Worm (Caenorhabditis elegans) whole organism, L1 larva: ENCODE measurements around the gene ckk-1.
A peak's percentile ranks its signal among the peaks of the same experiment; 100 is the strongest.

Experiments
- C16A3.4 ChIP-seq: fragments of 150-350 bp; optimal IDR thresholded peaks from 2 replicates; lab custom pipeline; 2014; ENCODE audit warnings: missing biosample characterization, missing genetic modification characterization
- C34B4.2 ChIP-seq: sonication (generic microtip); optimal IDR thresholded peaks from 2 replicates; lab custom pipeline; 2017; ENCODE audit warnings: mild to moderate bottlenecking, missing genetic modification characterization, missing compliant biosample characterization
- Y116A8C.19 ChIP-seq: sonication (generic microtip); optimal IDR thresholded peaks from 2 replicates; lab custom pipeline; 2016; ENCODE audit warnings: missing compliant biosample characterization, missing genetic modification characterization, borderline replicate concordance
- aha-1 ChIP-seq: fragments of 150-350 bp; optimal IDR thresholded peaks from 2 replicates; lab custom pipeline; 2014; ENCODE audit warnings: missing biosample characterization, missing genetic modification characterization
- aly-2 ChIP-seq: fragments of 150-350 bp; optimal IDR thresholded peaks from 2 replicates; lab custom pipeline; 2014; ENCODE audit warnings: missing biosample characterization, missing genetic modification characterization
- ceh-63 ChIP-seq: fragments of 200-800 bp; sonication (Bioruptor generic); optimal IDR thresholded peaks from 2 replicates; lab custom pipeline; 2018; ENCODE audit warnings: mild to moderate bottlenecking, missing genetic modification characterization, missing compliant biosample characterization
- ceh-88 ChIP-seq: fragments of 200-800 bp; sonication (Bioruptor generic); IDR thresholded peaks from 2 replicates; pipeline ENCODE4 v1.3.6; 2022; ENCODE audit warnings: missing genetic modification characterization, missing compliant biosample characterization
- ceh-90 ChIP-seq: sonication (generic microtip); optimal IDR thresholded peaks from 2 replicates; lab custom pipeline; 2016; ENCODE audit warnings: missing genetic modification characterization, missing compliant biosample characterization
- dpl-1 ChIP-seq, 3 experiments: fragments of 150-350 bp in 2 of 3; sonication (generic microtip) in 1 of 3; optimal IDR thresholded peaks; 2 replicates each; lab custom pipeline; 2014 to 2017; ENCODE audit warnings: missing biosample characterization in 3 of 3, missing genetic modification characterization in 3 of 3, missing genetic modification reagents in 3 of 3
- efl-1 ChIP-seq, 4 experiments: fragments of 150-350 bp; optimal IDR thresholded peaks in 3 of 4; peaks in 1 of 4; 1 replicate in 1 of 4; 2 replicates in 3 of 4; lab custom pipeline; 2014; ENCODE audit warnings: missing biosample characterization in 2 of 4, missing genetic modification characterization in 2 of 4, missing genetic modification reagents in 2 of 4
- egl-13 ChIP-seq: sonication (generic microtip); optimal IDR thresholded peaks from 2 replicates; lab custom pipeline; 2016; ENCODE audit warnings: missing genotype, missing genetic modification reagents, missing genetic modification characterization, missing compliant biosample characterization
- elt-3 ChIP-seq, 6 experiments: fragments of 150-350 bp in 1 of 6; sonication (generic microtip); optimal IDR thresholded peaks; 2 replicates each; lab custom pipeline; 2017 to 2018; ENCODE audit warnings: missing biosample characterization in 6 of 6, missing genetic modification characterization in 6 of 6, inconsistent platforms in 1 of 6
- fkh-10 ChIP-seq: sonication (generic microtip); optimal IDR thresholded peaks from 2 replicates; lab custom pipeline; 2017; ENCODE audit warnings: missing biosample characterization, missing genetic modification reagents, missing genetic modification characterization
- fkh-4 ChIP-seq: sonication (generic microtip); optimal IDR thresholded peaks from 2 replicates; lab custom pipeline; 2016; ENCODE audit warnings: missing compliant biosample characterization, missing genetic modification characterization, borderline replicate concordance
- grh-1 ChIP-seq: fragments of 200-800 bp; sonication (Bioruptor generic); IDR thresholded peaks from 2 replicates; pipeline ENCODE4 v1.3.6; 2022; ENCODE audit warnings: missing genetic modification reagents, missing genetic modification characterization, missing compliant biosample characterization
- jun-1 ChIP-seq: fragments of 150-350 bp; optimal IDR thresholded peaks from 2 replicates; lab custom pipeline; 2014; ENCODE audit warnings: missing biosample characterization, missing genetic modification reagents, missing genetic modification characterization
- lin-13 ChIP-seq: fragments of 150-350 bp; optimal IDR thresholded peaks from 2 replicates; lab custom pipeline; 2014; ENCODE audit warnings: missing biosample characterization, missing genetic modification reagents, missing genetic modification characterization
- lin-14 ChIP-seq: fragments of 200-800 bp; sonication (Bioruptor generic); optimal IDR thresholded peaks from 2 replicates; lab custom pipeline; 2018; ENCODE audit warnings: mild to moderate bottlenecking, missing genetic modification characterization, moderate library complexity, missing compliant biosample characterization
- lin-15B ChIP-seq: fragments of 150-350 bp; sonication (generic microtip); optimal IDR thresholded peaks from 3 replicates; lab custom pipeline; 2014; ENCODE audit warnings: missing biosample characterization, missing genetic modification characterization
- lin-35 ChIP-seq, 2 experiments: fragments of 150-350 bp; optimal IDR thresholded peaks; 2 replicates each; lab custom pipeline; 2014; ENCODE audit warnings: missing biosample characterization in 2 of 2, missing genetic modification characterization in 2 of 2, missing genetic modification reagents in 2 of 2
- lir-3 ChIP-seq: sonication (generic microtip); optimal IDR thresholded peaks from 2 replicates; lab custom pipeline; 2016; ENCODE audit warnings: mild to moderate bottlenecking, missing genetic modification characterization, moderate library complexity, missing compliant biosample characterization; ENCODE audit not compliant: poor library complexity
- lsy-2 ChIP-seq, 2 experiments: fragments of 150-350 bp; optimal IDR thresholded peaks; 2 replicates each; lab custom pipeline; 2014; ENCODE audit warnings: missing biosample characterization in 2 of 2, missing genetic modification characterization in 2 of 2
- mdl-1 ChIP-seq, 2 experiments: fragments of 150-350 bp; optimal IDR thresholded peaks; 2 replicates each; lab custom pipeline; 2014 to 2017; ENCODE audit warnings: missing biosample characterization in 2 of 2, missing genetic modification characterization in 2 of 2, inconsistent platforms in 1 of 2
- nhr-11 ChIP-seq: fragments of 150-350 bp; optimal IDR thresholded peaks from 2 replicates; lab custom pipeline; 2014; ENCODE audit warnings: missing biosample characterization, missing genetic modification characterization
- nhr-19 ChIP-seq: fragments of 200-800 bp; sonication (Bioruptor generic); conservative IDR thresholded peaks from 2 replicates; pipeline ENCODE4 v1.3.6; 2022; ENCODE audit warnings: missing genetic modification characterization, missing compliant biosample characterization
- nhr-28 ChIP-seq: fragments of 150-350 bp; optimal IDR thresholded peaks from 2 replicates; lab custom pipeline; 2014; ENCODE audit warnings: missing biosample characterization, missing genetic modification characterization
- nhr-47 ChIP-seq: sonication (generic microtip); optimal IDR thresholded peaks from 2 replicates; lab custom pipeline; 2016; ENCODE audit warnings: mild to moderate bottlenecking, missing genetic modification characterization, moderate library complexity, missing compliant biosample characterization
- nhr-77 ChIP-seq: fragments of 150-350 bp; optimal IDR thresholded peaks from 2 replicates; lab custom pipeline; 2014; ENCODE audit warnings: missing biosample characterization, missing genetic modification characterization
- nhr-84 ChIP-seq: sonication (generic microtip); optimal IDR thresholded peaks from 2 replicates; lab custom pipeline; 2017; ENCODE audit warnings: missing biosample characterization, missing genetic modification characterization
- nhr-85 ChIP-seq: sonication (generic microtip); peaks from one replicate; lab custom pipeline; 2016; ENCODE audit warnings: missing genetic modification characterization, inconsistent platforms, missing compliant biosample characterization
- pag-3 ChIP-seq: sonication (generic microtip); optimal IDR thresholded peaks from 2 replicates; lab custom pipeline; 2017; ENCODE audit warnings: missing genetic modification characterization, mild to moderate bottlenecking, missing compliant biosample characterization, antibody characterized with exemption, borderline replicate concordance; ENCODE audit not compliant: insufficient read depth
- pax-3 ChIP-seq: fragments of 200-800 bp; sonication (Bioruptor generic); optimal IDR thresholded peaks from 2 replicates; lab custom pipeline; 2018; ENCODE audit warnings: mild to moderate bottlenecking, missing genetic modification characterization, moderate library complexity, missing compliant biosample characterization
- snpc-4 ChIP-seq: fragments of 150-350 bp; optimal IDR thresholded peaks from 2 replicates; lab custom pipeline; 2014; ENCODE audit warnings: missing biosample characterization, missing genetic modification characterization
- sox-4 ChIP-seq: sonication (generic microtip); optimal IDR thresholded peaks from 2 replicates; lab custom pipeline; 2016; ENCODE audit warnings: missing genetic modification characterization, missing compliant biosample characterization
- sptf-1 ChIP-seq: fragments of 150-350 bp; optimal IDR thresholded peaks from 2 replicates; lab custom pipeline; 2014; ENCODE audit warnings: missing biosample characterization, missing genetic modification characterization
- sup-37 ChIP-seq: fragments of 200-800 bp; sonication (Bioruptor generic); optimal IDR thresholded peaks from 2 replicates; lab custom pipeline; 2018; ENCODE audit warnings: mild to moderate bottlenecking, missing genetic modification characterization, missing compliant biosample characterization
- swsn-7 ChIP-seq: sonication (generic microtip); optimal IDR thresholded peaks from 2 replicates; lab custom pipeline; 2016; ENCODE audit warnings: missing genetic modification characterization, missing compliant biosample characterization
- tbx-2 ChIP-seq: sonication (generic microtip); optimal IDR thresholded peaks from 2 replicates; lab custom pipeline; 2016; ENCODE audit warnings: missing genetic modification characterization, missing compliant biosample characterization
- unc-30 ChIP-seq: sonication (generic microtip); optimal IDR thresholded peaks from 2 replicates; lab custom pipeline; 2017; ENCODE audit warnings: missing biosample characterization, missing genetic modification characterization
- vab-15 ChIP-seq: sonication (generic microtip); optimal IDR thresholded peaks from 2 replicates; lab custom pipeline; 2017; ENCODE audit warnings: missing genotype, mild to moderate bottlenecking, missing genetic modification characterization, missing compliant biosample characterization
- zip-4 ChIP-seq: fragments of 200-800 bp; sonication (Bioruptor generic); optimal IDR thresholded peaks from 2 replicates; lab custom pipeline; 2018; ENCODE audit warnings: mild to moderate bottlenecking, missing genetic modification characterization, moderate library complexity, missing compliant biosample characterization
- ztf-4 ChIP-seq: fragments of 150-350 bp; optimal IDR thresholded peaks from 2 replicates; lab custom pipeline; 2014; ENCODE audit warnings: missing biosample characterization, missing genetic modification characterization

Gene ckk-1

DNA sequence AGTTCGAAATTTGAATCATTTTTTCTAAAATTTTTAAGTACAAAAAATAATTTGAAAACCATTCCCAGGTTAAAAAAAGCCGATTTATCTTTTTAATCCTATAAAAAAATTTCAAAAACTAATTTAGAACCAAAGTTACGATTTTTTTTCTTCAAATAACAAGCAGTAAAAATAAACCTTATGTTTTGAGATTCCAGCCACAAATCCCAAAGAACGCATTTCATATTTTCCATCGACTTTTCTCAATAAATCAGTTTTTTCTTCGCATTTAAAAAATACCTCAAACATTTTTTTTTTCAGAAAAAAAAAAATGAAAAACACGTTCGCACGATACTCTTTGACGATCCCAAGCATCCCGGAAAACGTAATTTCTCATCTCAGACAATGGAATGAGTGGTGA is at the start of gene ckk-1:
Gene ckk-1 (plus strand): TSS at position 301 of the 400 bp plus-strand sequence.
- TF ChIP-seq elt-3 (tag; optimal IDR thresholded peaks at IDR 0.05; lab: Kevin White, UChicago) (no peak), ceh-88 (no peak), C34B4.2 (tag; lab: Kevin White, UChicago) (no peak), aha-1 (no peak), sox-4 (no peak), swsn-7 (tag; lab: Kevin White, UChicago) (no peak), nhr-11 (no peak), C16A3.4 (no peak), snpc-4 (tag; lab: Kevin White, UChicago) (no peak), fkh-4 (tag; lab: Kevin White, UChicago) (no peak)

ce11 chrIII:5585711-5586110 is 49.6 kb upstream of the ckk-1 start:
- TF ChIP-seq sptf-1 (no peak), efl-1 (optimal IDR thresholded peaks at IDR 0.05; lab: Kevin White, UChicago) (no peak), efl-1 (GFP tag; optimal IDR thresholded peaks at IDR 0.05 in 1 of 2; lab: Kevin White, UChicago) (peak in 1 of 2 experiments; percentile 82)

DNA sequence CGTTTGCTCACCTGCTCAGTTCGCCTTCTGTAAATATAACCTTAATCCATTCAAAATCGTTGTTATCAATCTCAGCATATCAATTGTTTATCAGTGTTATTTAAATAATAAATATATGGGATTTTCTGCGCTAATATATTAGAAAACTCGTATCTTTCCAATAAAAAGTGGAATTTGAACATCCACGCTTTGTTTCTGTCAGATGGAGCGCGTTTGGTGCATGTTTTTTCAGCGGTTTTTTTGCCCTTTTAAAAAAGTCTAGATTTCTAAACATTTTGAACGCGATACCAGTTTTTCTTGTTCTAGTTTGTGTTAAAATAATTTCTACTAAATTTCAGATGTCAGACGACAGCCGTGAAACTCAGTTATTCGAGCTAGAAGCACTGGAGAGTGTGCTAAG is 48.4 kb upstream of the ckk-1 start, which contains the start of gene F56D2.2:
Gene F56D2.2 (plus strand): TSS at position 339 of the 400 bp plus-strand sequence.
- TF ChIP-seq lsy-2 (tag; optimal IDR thresholded peaks at IDR 0.05; lab: Kevin White, UChicago) (peak in 1 of 2 experiments; percentile 64), dpl-1 (GFP tag; optimal IDR thresholded peaks at IDR 0.05; lab: Kevin White, UChicago) (peak; percentile 64 to 87 (median 77)), efl-1 (optimal IDR thresholded peaks at IDR 0.05; lab: Kevin White, UChicago) (peak; percentile 18 to 82), efl-1 (GFP tag; optimal IDR thresholded peaks at IDR 0.05 in 1 of 2; lab: Kevin White, UChicago) (peak; percentile 86 to 98), vab-15 (no peak), ztf-4 (tag; lab: Kevin White, UChicago) (no peak), lin-35 (GFP tag; optimal IDR thresholded peaks at IDR 0.05; lab: Kevin White, UChicago) (peak; percentile 71 to 91), ceh-88 (no peak), lin-14 (no peak), lin-15B (peak; percentile 31)

DNA sequence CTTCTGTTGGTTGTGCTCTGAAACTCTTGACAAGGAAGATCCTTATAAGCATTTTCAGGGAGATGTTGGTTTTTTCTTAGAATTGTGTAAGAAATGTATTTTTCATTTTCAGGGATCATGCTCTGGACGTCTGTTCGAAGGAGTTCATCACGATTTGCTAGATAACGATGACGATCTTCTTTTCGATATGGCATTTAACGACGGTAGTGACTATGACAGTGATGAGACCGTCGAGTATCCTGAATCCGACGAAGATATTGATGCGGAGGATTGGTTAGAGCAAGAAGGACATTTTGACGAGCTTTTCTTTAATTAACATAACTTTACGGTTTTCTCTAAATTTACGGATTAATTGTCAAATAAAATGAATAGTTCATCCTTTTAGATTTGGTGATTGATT is 46.5 kb upstream of the ckk-1 start:
- TF ChIP-seq mdl-1 (tag; optimal IDR thresholded peaks at IDR 0.05; lab: Kevin White, UChicago) (no peak), aly-2 (tag; lab: Kevin White, UChicago) (peak; percentile 27)

ce11 chrIII:5591668-5592149 is 43.6 kb upstream of the ckk-1 start, which contains the start of the genes ddx-15 and ucr-1:
TSS of gene ddx-15 (minus strand) at chrIII:5591718.
TSS of gene ucr-1 (plus strand) at chrIII:5592135.
- TF ChIP-seq efl-1 (optimal IDR thresholded peaks at IDR 0.05; lab: Kevin White, UChicago) (peak; percentile 81 to 83), efl-1 (GFP tag; optimal IDR thresholded peaks at IDR 0.05 in 1 of 2; lab: Kevin White, UChicago) (peak; percentile 76 to 97), jun-1 (tag; lab: Kevin White, UChicago) (peak; percentile 22), nhr-84 (tag; lab: Kevin White, UChicago) (no peak), swsn-7 (tag; lab: Kevin White, UChicago) (peak; percentile 66), aly-2 (tag; lab: Kevin White, UChicago) (no peak), ceh-90 (no peak), sup-37 (GFP tag; lab: Kevin White, UChicago) (no peak), ztf-4 (tag; lab: Kevin White, UChicago) (no peak), sptf-1 (no peak), pag-3 (tag; lab: Kevin White, UChicago) (no peak), grh-1 (GFP tag; lab: Robert Waterston, UW) (no peak; the same call in 1 of the 2 replicates), lir-3 (tag; lab: Kevin White, UChicago) (peak; percentile 39), Y116A8C.19 (tag; lab: Kevin White, UChicago) (no peak), pax-3 (peak; percentile 15), lin-14 (peak; percentile 75), nhr-85 (peak; percentile 73), lin-13 (GFP tag; lab: Kevin White, UChicago) (peak; percentile 25), egl-13 (tag; lab: Kevin White, UChicago) (peak; percentile 8), tbx-2 (peak; percentile 55), nhr-47 (tag; lab: Kevin White, UChicago) (peak; percentile 78), zip-4 (GFP tag; lab: Kevin White, UChicago) (no peak), unc-30 (no peak), C34B4.2 (tag; lab: Kevin White, UChicago) (no peak), nhr-77 (peak; percentile 51), snpc-4 (tag; lab: Kevin White, UChicago) (peak; percentile 32), nhr-28 (no peak), ceh-63 (GFP tag; lab: Kevin White, UChicago) (no peak), nhr-19 (peak; percentile 65), mdl-1 (tag; optimal IDR thresholded peaks at IDR 0.05; lab: Kevin White, UChicago) (peak in 1 of 2 experiments; percentile 46), fkh-10 (no peak)
